Worm (Caenorhabditis elegans) whole organism, L1 larva: ENCODE data around the gene Y46H3A.4.

Experiments
- alr-1 ChIP-seq: fragments of 200-800 bp; sonication (Bioruptor generic); optimal IDR thresholded peaks from 2 replicates; lab custom pipeline; 2018; ENCODE audit warnings: borderline replicate concordance, mild to moderate bottlenecking, missing genetic modification characterization, missing compliant biosample characterization
- blmp-1 ChIP-seq: fragments of 150-350 bp; optimal IDR thresholded peaks from 2 replicates; lab custom pipeline; 2014; ENCODE audit warnings: missing biosample characterization, missing genetic modification characterization
- ceh-8 ChIP-seq: fragments of 200-800 bp; sonication (Bioruptor generic); optimal IDR thresholded peaks from 2 replicates; lab custom pipeline; 2018; ENCODE audit warnings: mild to moderate bottlenecking, missing genetic modification characterization, moderate library complexity, missing compliant biosample characterization
- ceh-90 ChIP-seq: sonication (generic microtip); optimal IDR thresholded peaks from 2 replicates; lab custom pipeline; 2016; ENCODE audit warnings: missing genetic modification characterization, missing compliant biosample characterization
- efl-1 ChIP-seq, 4 experiments: fragments of 150-350 bp; optimal IDR thresholded peaks in 3 of 4; peaks in 1 of 4; 1 replicate in 1 of 4; 2 replicates in 3 of 4; lab custom pipeline; 2014; ENCODE audit warnings: missing biosample characterization in 2 of 4, missing genetic modification characterization in 2 of 4, missing genetic modification reagents in 2 of 4
- efl-3 ChIP-seq: fragments of 200-800 bp; sonication (Bioruptor generic); optimal IDR thresholded peaks from 2 replicates; lab custom pipeline; 2018; ENCODE audit warnings: mild to moderate bottlenecking, missing genetic modification characterization, missing compliant biosample characterization
- elt-2 ChIP-seq: sonication (generic microtip); optimal IDR thresholded peaks from 2 replicates; lab custom pipeline; 2016; ENCODE audit warnings: missing genetic modification characterization, mild to moderate bottlenecking, inconsistent platforms, missing compliant biosample characterization, missing genetic modification reagents
- elt-3 ChIP-seq, 6 experiments: fragments of 150-350 bp in 1 of 6; sonication (generic microtip); optimal IDR thresholded peaks; 2 replicates each; lab custom pipeline; 2017 to 2018; ENCODE audit warnings: missing biosample characterization in 6 of 6, missing genetic modification characterization in 6 of 6, inconsistent platforms in 1 of 6
- grh-1 ChIP-seq: fragments of 200-800 bp; sonication (Bioruptor generic); IDR thresholded peaks from 2 replicates; pipeline ENCODE4 v1.3.6; 2022; ENCODE audit warnings: missing genetic modification reagents, missing genetic modification characterization, missing compliant biosample characterization
- hlh-17 ChIP-seq: fragments of 200-800 bp; sonication (Bioruptor generic); optimal IDR thresholded peaks from 2 replicates; lab custom pipeline; 2018; ENCODE audit warnings: missing genetic modification characterization, mild to moderate bottlenecking, missing compliant biosample characterization, moderate library complexity, borderline replicate concordance
- mab-9 ChIP-seq: fragments of 200-800 bp; sonication (Bioruptor generic); IDR thresholded peaks from 2 replicates; pipeline ENCODE4 v1.3.6; 2022; ENCODE audit warnings: missing genetic modification reagents, missing genetic modification characterization, missing compliant biosample characterization
- mef-2 ChIP-seq: fragments of 150-350 bp; optimal IDR thresholded peaks from 2 replicates; lab custom pipeline; 2014; ENCODE audit warnings: missing biosample characterization, missing genetic modification characterization
- nhr-11 ChIP-seq: fragments of 150-350 bp; optimal IDR thresholded peaks from 2 replicates; lab custom pipeline; 2014; ENCODE audit warnings: missing biosample characterization, missing genetic modification characterization
- nhr-84 ChIP-seq: sonication (generic microtip); optimal IDR thresholded peaks from 2 replicates; lab custom pipeline; 2017; ENCODE audit warnings: missing biosample characterization, missing genetic modification characterization
- rnt-1 ChIP-seq: sonication (generic microtip); optimal IDR thresholded peaks from 2 replicates; lab custom pipeline; 2016; ENCODE audit warnings: mild to moderate bottlenecking, missing genetic modification characterization, moderate library complexity, missing compliant biosample characterization
- unc-130 ChIP-seq: fragments of 150-350 bp; optimal IDR thresholded peaks from 2 replicates; lab custom pipeline; 2017; ENCODE audit warnings: missing biosample characterization, missing genetic modification characterization, inconsistent platforms
- unc-62 ChIP-seq: fragments of 150-350 bp; optimal IDR thresholded peaks from 2 replicates; lab custom pipeline; 2014; ENCODE audit warnings: missing biosample characterization, missing genetic modification reagents, missing genetic modification characterization
- unc-86 ChIP-seq: sonication (generic microtip); optimal IDR thresholded peaks from 2 replicates; lab custom pipeline; 2016; ENCODE audit warnings: missing genetic modification characterization, missing compliant biosample characterization
- ztf-11 ChIP-seq, 2 experiments: sonication (generic microtip); optimal IDR thresholded peaks; 2 replicates each; lab custom pipeline; 2016 to 2017; ENCODE audit warnings: missing genetic modification characterization in 2 of 2, missing biosample characterization in 1 of 2, missing compliant biosample characterization in 1 of 2
- ztf-4 ChIP-seq: fragments of 150-350 bp; optimal IDR thresholded peaks from 2 replicates; lab custom pipeline; 2014; ENCODE audit warnings: missing biosample characterization, missing genetic modification characterization

Gene Y46H3A.4

ce11 chrV:1771727-1772126, 39.2 kb downstream of the Y46H3A.4 start, which contains the start of gene dhs-13 (continued):
- TF ChIP-seq unc-130 (tag; lab: Kevin White, UChicago) = peak; percentile 41
- TF ChIP-seq ztf-11 (tag; optimal IDR thresholded peaks at IDR 0.05; lab: Kevin White, UChicago) = no peak
- TF ChIP-seq nhr-84 (tag; lab: Kevin White, UChicago) = no peak
- no peak for TF ChIP-seq alr-1 (tag; lab: Kevin White, UChicago)
- no peak for TF ChIP-seq unc-62 (GFP tag; lab: Kevin White, UChicago)
- no peak for TF ChIP-seq mef-2 (tag; lab: Kevin White, UChicago)
- no peak for TF ChIP-seq grh-1 (GFP tag; lab: Robert Waterston, UW)
- peak; percentile 14 for TF ChIP-seq elt-2 (tag; lab: Kevin White, UChicago)
- TF ChIP-seq unc-86 (tag; lab: Kevin White, UChicago) = no peak
- no peak for TF ChIP-seq ztf-4 (tag; lab: Kevin White, UChicago)
- TF ChIP-seq mab-9 (GFP tag; lab: Robert Waterston, UW) = no peak
- no peak for TF ChIP-seq ceh-90
- no peak for TF ChIP-seq nhr-11 (tag; lab: Kevin White, UChicago)
- no peak for TF ChIP-seq efl-3 (GFP tag; lab: Kevin White, UChicago)

DNA sequence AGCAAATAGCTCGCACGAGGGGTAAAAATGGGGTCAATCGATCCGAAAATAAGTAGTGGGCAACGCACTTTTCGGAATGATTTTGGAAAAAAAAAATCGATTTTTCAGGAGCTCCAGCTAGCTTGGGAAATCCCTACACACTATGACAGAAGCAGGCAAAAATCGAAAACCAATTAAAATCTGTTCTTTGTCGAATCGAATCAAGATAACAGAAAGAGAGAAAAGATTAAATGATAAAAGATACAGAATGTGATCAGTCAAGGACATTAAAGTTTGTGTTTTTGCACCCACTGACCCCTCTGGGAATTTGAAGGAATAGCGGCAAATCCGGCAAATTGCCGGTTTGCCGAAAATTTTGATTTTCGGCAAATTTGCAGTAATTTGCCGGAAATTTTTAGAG, 43.5 kb downstream of the Y46H3A.4 start:
- no peak for TF ChIP-seq efl-1 (optimal IDR thresholded peaks at IDR 0.05; lab: Kevin White, UChicago)
- peak in 1 of 2 experiments; percentile 70 for TF ChIP-seq efl-1 (GFP tag; optimal IDR thresholded peaks at IDR 0.05 in 1 of 2; lab: Kevin White, UChicago)
- no peak for TF ChIP-seq rnt-1
- peak; percentile 78 for TF ChIP-seq blmp-1 (tag; lab: Kevin White, UChicago)
- peak in 1 of 6 experiments; percentile 35 for TF ChIP-seq elt-3 (tag; optimal IDR thresholded peaks at IDR 0.05; lab: Kevin White, UChicago)

ce11 chrV:1760682-1761081, 50.3 kb downstream of the Y46H3A.4 start, which contains the start of gene clec-205:
TSS of gene clec-205 (plus strand) at chrV:1760893.
- TF ChIP-seq hlh-17 (no peak), elt-2 (tag; lab: Kevin White, UChicago) (peak; percentile 66), unc-86 (tag; lab: Kevin White, UChicago) (no peak), ceh-8 (GFP tag; lab: Kevin White, UChicago) (no peak), efl-1 (optimal IDR thresholded peaks at IDR 0.05; lab: Kevin White, UChicago) (no peak), efl-1 (GFP tag; optimal IDR thresholded peaks at IDR 0.05 in 1 of 2; lab: Kevin White, UChicago) (peak in 1 of 2 experiments; percentile 84)
